Worm (Caenorhabditis elegans) whole organism, late embryonic: Measurements from ENCODE around the gene H02F09.3.
A peak's percentile ranks its signal among the peaks of the same experiment; 100 is the strongest.

Experiments
- F13H6.1 ChIP-seq: sonication (generic microtip); optimal IDR thresholded peaks from 2 replicates; lab custom pipeline; 2016; ENCODE audit warnings: missing genetic modification characterization, missing compliant biosample characterization
- K02D7.2 ChIP-seq: sonication (generic microtip); optimal IDR thresholded peaks from 2 replicates; lab custom pipeline; 2017; ENCODE audit warnings: mild to moderate bottlenecking, missing genetic modification characterization, missing compliant biosample characterization
- K09A11.1 ChIP-seq: sonication (generic microtip); optimal IDR thresholded peaks from 2 replicates; lab custom pipeline; 2017; ENCODE audit warnings: antibody characterized with exemption, mild to moderate bottlenecking, missing genetic modification characterization, missing compliant biosample characterization; ENCODE audit not compliant: insufficient read depth
- T23F11.4 ChIP-seq: fragments of 200-800 bp; sonication (Bioruptor generic); optimal IDR thresholded peaks from 2 replicates; lab custom pipeline; 2018; ENCODE audit warnings: mild to moderate bottlenecking, missing genetic modification characterization, missing compliant biosample characterization
- Y22D7AL.16 ChIP-seq: sonication (generic microtip); optimal IDR thresholded peaks from 2 replicates; lab custom pipeline; 2016; ENCODE audit warnings: missing genetic modification characterization, missing compliant biosample characterization
- ama-1 ChIP-seq: fragments of 150-350 bp; optimal IDR thresholded peaks from 2 replicates; lab custom pipeline; 2014
- ceh-2 ChIP-seq: sonication (generic microtip); optimal IDR thresholded peaks from 2 replicates; lab custom pipeline; 2016; ENCODE audit warnings: missing genotype, missing genetic modification characterization, missing compliant biosample characterization
- ceh-22 ChIP-seq: sonication (generic microtip); optimal IDR thresholded peaks from 2 replicates; lab custom pipeline; 2017; ENCODE audit warnings: missing biosample characterization, missing genetic modification characterization
- ceh-30 ChIP-seq: fragments of 150-350 bp; optimal IDR thresholded peaks from 2 replicates; lab custom pipeline; 2014; ENCODE audit warnings: missing biosample characterization, missing genetic modification characterization
- ceh-31 ChIP-seq: sonication (generic microtip); optimal IDR thresholded peaks from 2 replicates; lab custom pipeline; 2016; ENCODE audit warnings: missing genetic modification characterization, missing compliant biosample characterization
- ceh-45 ChIP-seq: fragments of 200-800 bp; sonication (Bioruptor generic); IDR thresholded peaks from 2 replicates; pipeline ENCODE4 v1.3.6; 2022; ENCODE audit warnings: missing genetic modification reagents, missing genetic modification characterization, missing compliant biosample characterization
- ceh-48 ChIP-seq: sonication (generic microtip); optimal IDR thresholded peaks from 2 replicates; lab custom pipeline; 2016; ENCODE audit warnings: missing genetic modification characterization, inconsistent platforms, missing compliant biosample characterization
- ceh-9 ChIP-seq: sonication (generic microtip); optimal IDR thresholded peaks from 2 replicates; lab custom pipeline; 2016; ENCODE audit warnings: mild to moderate bottlenecking, missing genetic modification characterization, inconsistent platforms, missing compliant biosample characterization
- dve-1 ChIP-seq: sonication (generic microtip); optimal IDR thresholded peaks from 2 replicates; lab custom pipeline; 2017; ENCODE audit warnings: antibody characterized with exemption, mild to moderate bottlenecking, missing genetic modification characterization, missing compliant biosample characterization
- elt-2 ChIP-seq: sonication (generic microtip); optimal IDR thresholded peaks from 2 replicates; lab custom pipeline; 2016; ENCODE audit warnings: missing genetic modification reagents, missing genetic modification characterization, missing compliant biosample characterization
- eyg-1 ChIP-seq: sonication (generic microtip); optimal IDR thresholded peaks from 2 replicates; lab custom pipeline; 2016; ENCODE audit warnings: missing genotype, missing genetic modification characterization, missing compliant biosample characterization
- fax-1 ChIP-seq: sonication (generic microtip); optimal IDR thresholded peaks from 2 replicates; lab custom pipeline; 2016; ENCODE audit warnings: missing genotype, missing genetic modification characterization, missing compliant biosample characterization
- fkh-10 ChIP-seq: fragments of 150-350 bp; optimal IDR thresholded peaks from 2 replicates; lab custom pipeline; 2014; ENCODE audit warnings: missing biosample characterization, missing genetic modification reagents, missing genetic modification characterization
- hlh-15 ChIP-seq: sonication (generic microtip); optimal IDR thresholded peaks from 2 replicates; lab custom pipeline; 2016; ENCODE audit warnings: missing genetic modification characterization, missing compliant biosample characterization
- hlh-30 ChIP-seq: sonication (generic microtip); optimal IDR thresholded peaks from 2 replicates; lab custom pipeline; 2017; ENCODE audit warnings: antibody characterized with exemption, missing genetic modification characterization, missing compliant biosample characterization; ENCODE audit not compliant: insufficient read depth
- hlh-6 ChIP-seq: sonication (generic microtip); optimal IDR thresholded peaks from 2 replicates; lab custom pipeline; 2016; ENCODE audit warnings: missing genotype, missing genetic modification characterization, missing compliant biosample characterization
- hlh-8 ChIP-seq: sonication (generic microtip); optimal IDR thresholded peaks from 2 replicates; lab custom pipeline; 2016; ENCODE audit warnings: missing genotype, missing genetic modification characterization, missing compliant biosample characterization
- lin-11 ChIP-seq: fragments of 200-800 bp; sonication (Bioruptor generic); optimal IDR thresholded peaks from 2 replicates; lab custom pipeline; 2018; ENCODE audit warnings: mild to moderate bottlenecking, missing genetic modification characterization, missing compliant biosample characterization
- nfya-1 ChIP-seq: sonication (generic microtip); optimal IDR thresholded peaks from 2 replicates; lab custom pipeline; 2017; ENCODE audit warnings: missing genetic modification characterization, mild to moderate bottlenecking, missing compliant biosample characterization, antibody characterized with exemption, moderate library complexity
- nhr-232 ChIP-seq: sonication (generic microtip); optimal IDR thresholded peaks from 2 replicates; lab custom pipeline; 2016; ENCODE audit warnings: missing genetic modification characterization, missing compliant biosample characterization
- pag-3 ChIP-seq: sonication (generic microtip); optimal IDR thresholded peaks from 2 replicates; lab custom pipeline; 2016; ENCODE audit warnings: missing compliant biosample characterization, missing genetic modification characterization, borderline replicate concordance
- pat-9 ChIP-seq: fragments of 200-800 bp; sonication (Bioruptor generic); optimal IDR thresholded peaks from 2 replicates; lab custom pipeline; 2018; ENCODE audit warnings: mild to moderate bottlenecking, missing genetic modification characterization, moderate library complexity, missing compliant biosample characterization
- pros-1 ChIP-seq: fragments of 150-350 bp; optimal IDR thresholded peaks from 2 replicates; lab custom pipeline; 2014; ENCODE audit warnings: missing biosample characterization, missing genetic modification reagents, missing genetic modification characterization
- rnt-1 ChIP-seq: sonication (generic microtip); optimal IDR thresholded peaks from 2 replicates; lab custom pipeline; 2016; ENCODE audit warnings: missing genetic modification characterization, missing compliant biosample characterization
- sdc-2 ChIP-seq: sonication (generic microtip); optimal IDR thresholded peaks from 2 replicates; lab custom pipeline; 2016; ENCODE audit warnings: missing genotype, missing genetic modification characterization, missing compliant biosample characterization
- sox-2 ChIP-seq: fragments of 200-800 bp; sonication (Bioruptor generic); IDR thresholded peaks from 2 replicates; pipeline ENCODE4 v1.3.6; 2022; ENCODE audit warnings: missing genetic modification reagents, missing genetic modification characterization, missing compliant biosample characterization
- sox-4 ChIP-seq: sonication (generic microtip); optimal IDR thresholded peaks from 2 replicates; lab custom pipeline; 2017; ENCODE audit warnings: mild to moderate bottlenecking, missing genetic modification characterization, inconsistent platforms, missing compliant biosample characterization
- syd-9 ChIP-seq: sonication (generic microtip); optimal IDR thresholded peaks from 2 replicates; lab custom pipeline; 2016; ENCODE audit warnings: mild to moderate bottlenecking, missing genetic modification characterization, moderate library complexity, missing compliant biosample characterization
- tbx-7 ChIP-seq: sonication (generic microtip); optimal IDR thresholded peaks from 2 replicates; lab custom pipeline; 2016; ENCODE audit warnings: missing genotype, missing genetic modification characterization, missing compliant biosample characterization
- unc-42 ChIP-seq: sonication (generic microtip); optimal IDR thresholded peaks from 2 replicates; lab custom pipeline; 2016; ENCODE audit warnings: missing genotype, missing genetic modification characterization, missing compliant biosample characterization

The H02F09.3 gene

DNA sequence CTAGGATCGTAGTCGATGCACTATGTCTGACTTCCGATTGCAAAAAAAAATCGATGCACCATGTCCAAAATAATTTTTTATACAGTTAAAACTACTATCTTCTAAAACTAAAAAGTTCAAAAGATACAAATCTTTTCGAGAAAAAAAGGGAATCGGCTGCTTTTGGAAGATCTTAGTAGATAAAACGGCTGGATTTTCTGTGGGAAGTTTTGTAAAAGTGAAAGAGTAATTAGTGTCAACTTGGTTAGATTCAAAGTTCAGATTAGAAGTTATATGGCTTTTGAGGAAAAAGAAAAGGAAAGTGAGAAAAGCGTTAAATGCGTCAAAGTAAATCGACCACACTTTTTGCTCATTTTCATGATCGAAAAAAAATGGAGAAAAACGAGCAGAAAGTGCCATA, 18.6 kb downstream of the H02F09.3 start:
- no peak for TF ChIP-seq Y22D7AL.16 (tag; lab: Kevin White, UChicago)
- TF ChIP-seq eyg-1, result no peak
- TF ChIP-seq hlh-15 (tag; lab: Kevin White, UChicago), result no peak
- TF ChIP-seq nhr-232 (tag; lab: Kevin White, UChicago), result no peak
- TF ChIP-seq ceh-30, result no peak
- no peak for TF ChIP-seq ceh-2 (tag; lab: Kevin White, UChicago)
- no peak for TF ChIP-seq pag-3 (tag; lab: Kevin White, UChicago)
- TF ChIP-seq T23F11.4 (GFP tag; lab: Kevin White, UChicago), result no peak
- no peak for TF ChIP-seq lin-11 (tag; lab: Kevin White, UChicago)
- no peak for TF ChIP-seq syd-9
- TF ChIP-seq ama-1 (lab: Kevin White, UChicago), result no peak
- TF ChIP-seq fax-1, result no peak
- no peak for TF ChIP-seq ceh-9 (tag; lab: Kevin White, UChicago)
- TF ChIP-seq ceh-22, result no peak
- no peak for TF ChIP-seq nfya-1 (tag; lab: Kevin White, UChicago)
- no peak for TF ChIP-seq sox-2 (GFP tag; lab: Robert Waterston, UW)
- TF ChIP-seq tbx-7 (tag; lab: Kevin White, UChicago), result no peak
- TF ChIP-seq K02D7.2 (tag; lab: Kevin White, UChicago), result no peak

DNA sequence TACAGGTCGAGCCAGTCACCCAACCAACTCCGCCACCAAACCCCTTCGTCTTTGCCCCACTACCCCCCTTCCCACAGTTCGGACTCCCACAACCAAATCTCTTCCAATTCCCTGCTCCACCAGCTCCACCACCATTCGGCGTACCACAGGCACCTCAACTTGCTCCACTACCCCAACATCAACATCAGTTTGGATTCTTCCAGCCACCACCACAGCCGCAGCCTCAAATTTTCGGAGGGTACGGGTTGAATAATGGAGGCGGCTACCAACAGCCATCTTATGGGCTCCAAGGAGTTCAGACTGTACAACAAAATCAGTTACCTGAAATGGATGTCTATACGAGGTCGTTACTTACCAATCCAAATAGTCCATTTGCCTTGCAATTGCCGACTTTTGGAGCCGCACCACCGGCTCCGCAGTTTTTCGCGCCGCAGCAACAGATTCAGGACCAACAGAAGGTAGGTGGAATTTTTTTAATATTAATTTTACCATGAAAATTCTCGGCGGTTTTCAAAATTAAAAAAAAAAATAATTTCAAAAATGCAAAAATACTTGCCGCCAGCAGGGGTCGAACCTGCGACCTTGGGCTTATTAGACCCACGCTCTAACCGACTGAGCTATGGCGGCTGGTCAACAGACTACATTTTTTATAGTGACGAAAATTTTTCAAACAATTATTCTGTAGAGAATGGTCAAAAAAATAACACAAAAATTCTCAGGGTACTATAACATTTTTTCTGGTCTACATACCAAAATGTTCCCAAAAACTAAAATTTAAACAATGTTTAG, 20.8 kb downstream of the H02F09.3 start:
- no peak for TF ChIP-seq ceh-45 (GFP tag; lab: Robert Waterston, UW)
- no peak for TF ChIP-seq hlh-6 (tag; lab: Kevin White, UChicago)
- no peak for TF ChIP-seq hlh-8 (tag; lab: Kevin White, UChicago)
- no peak for TF ChIP-seq ceh-2 (tag; lab: Kevin White, UChicago)
- TF ChIP-seq sox-4 (tag; lab: Kevin White, UChicago), result no peak
- TF ChIP-seq pag-3 (tag; lab: Kevin White, UChicago), result no peak
- TF ChIP-seq sdc-2, result no peak
- no peak for TF ChIP-seq elt-2 (tag; lab: Kevin White, UChicago)
- no peak for TF ChIP-seq K09A11.1
- no peak for TF ChIP-seq ceh-31
- TF ChIP-seq unc-42 (tag; lab: Kevin White, UChicago), result no peak
- TF ChIP-seq pros-1 (tag; lab: Kevin White, UChicago), result no peak
- TF ChIP-seq pat-9 (tag; lab: Kevin White, UChicago), result no peak
- no peak for TF ChIP-seq dve-1 (tag; lab: Kevin White, UChicago)
- TF ChIP-seq hlh-30 (tag; lab: Kevin White, UChicago), result no peak

ce11 chrX:1589962-1590361, 21.5 kb downstream of the H02F09.3 start:
- TF ChIP-seq T23F11.4 (GFP tag; lab: Kevin White, UChicago) (no peak), ceh-48 (tag; lab: Kevin White, UChicago) (no peak), fax-1 (no peak), hlh-8 (tag; lab: Kevin White, UChicago) (no peak)

DNA sequence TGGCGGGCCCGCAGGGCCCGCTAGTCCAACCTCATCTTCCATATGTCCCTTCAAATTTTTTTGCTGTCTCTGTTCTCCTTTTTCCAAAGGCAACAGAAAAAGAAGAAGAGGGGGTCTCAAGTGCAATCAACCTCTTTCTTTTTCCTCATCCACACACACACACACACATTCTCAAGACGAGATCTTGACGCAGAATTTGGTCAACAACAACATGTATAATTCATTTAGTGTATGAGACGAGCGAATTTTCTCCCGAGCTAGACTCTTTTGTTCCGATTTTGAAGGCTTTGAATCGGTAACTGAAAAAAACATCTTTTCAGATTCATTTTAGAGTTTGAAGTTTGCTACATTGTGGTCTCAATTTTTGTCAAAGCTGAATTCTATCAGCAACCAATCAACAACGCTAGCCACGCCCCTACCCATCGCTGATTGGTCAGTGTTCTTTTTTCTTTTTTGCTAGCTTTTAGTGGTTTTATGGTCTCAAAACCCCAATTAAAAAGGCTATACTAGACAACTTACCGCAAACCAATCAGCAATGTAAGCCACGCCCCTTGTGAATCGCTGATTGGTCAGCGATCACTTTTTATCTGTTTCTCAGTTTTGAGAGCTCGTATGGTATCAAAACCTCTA, 29.7 kb downstream of the H02F09.3 start:
- peak; percentile 51 for TF ChIP-seq unc-42 (tag; lab: Kevin White, UChicago)
- no peak for TF ChIP-seq rnt-1
- TF ChIP-seq F13H6.1 (tag; lab: Kevin White, UChicago), result no peak
- no peak for TF ChIP-seq T23F11.4 (GFP tag; lab: Kevin White, UChicago)
- no peak for TF ChIP-seq sox-2 (GFP tag; lab: Robert Waterston, UW)
- TF ChIP-seq fkh-10 (GFP tag; lab: Kevin White, UChicago), result no peak
- peak; percentile 90 for TF ChIP-seq nfya-1 (tag; lab: Kevin White, UChicago)
